Worm (Caenorhabditis elegans) whole organism, mixed stage, embryonic: ENCODE results near the gene F40G9.19.

Source experiments
- bed-3 ChIP-seq: fragments of 200-800 bp; sonication (Bioruptor generic); optimal IDR thresholded peaks from 3 replicates; lab custom pipeline; 2018; ENCODE audit warnings: mild to moderate bottlenecking, missing genetic modification characterization, moderate library complexity, missing compliant biosample characterization
- blmp-1 ChIP-seq: fragments of 150-350 bp; optimal IDR thresholded peaks from 2 replicates; lab custom pipeline; 2014; ENCODE audit warnings: missing biosample characterization, missing genetic modification characterization
- ceh-39 ChIP-seq: fragments of 150-350 bp; optimal IDR thresholded peaks from 2 replicates; lab custom pipeline; 2014; ENCODE audit warnings: missing biosample characterization, missing genetic modification characterization
- ceh-43 ChIP-seq: fragments of 200-800 bp; sonication (Bioruptor generic); optimal IDR thresholded peaks from 2 replicates; lab custom pipeline; 2018; ENCODE audit warnings: mild to moderate bottlenecking, missing genetic modification characterization, moderate library complexity, missing compliant biosample characterization
- drap-1 ChIP-seq: fragments of 200-800 bp; sonication (Bioruptor generic); optimal IDR thresholded peaks from 3 replicates; lab custom pipeline; 2018; ENCODE audit warnings: mild to moderate bottlenecking, missing genetic modification characterization, missing compliant biosample characterization
- hlh-1 ChIP-seq: fragments of 150-350 bp; optimal IDR thresholded peaks from 2 replicates; lab custom pipeline; 2014; ENCODE audit warnings: missing biosample characterization, missing genetic modification reagents, missing genetic modification characterization
- mep-1 ChIP-seq: fragments of 150-350 bp; optimal IDR thresholded peaks from 2 replicates; lab custom pipeline; 2017; ENCODE audit warnings: missing biosample characterization, missing genetic modification reagents, missing genetic modification characterization, inconsistent platforms
- nhr-12 ChIP-seq: fragments of 150-350 bp; optimal IDR thresholded peaks from 2 replicates; lab custom pipeline; 2014; ENCODE audit warnings: missing biosample characterization, missing genetic modification characterization
- nhr-2 ChIP-seq: fragments of 150-350 bp; optimal IDR thresholded peaks from 2 replicates; lab custom pipeline; 2014; ENCODE audit warnings: missing biosample characterization, missing genetic modification characterization
- nhr-237 ChIP-seq: fragments of 150-350 bp; optimal IDR thresholded peaks from 2 replicates; lab custom pipeline; 2014; ENCODE audit warnings: missing biosample characterization, missing genetic modification characterization
- sem-2 ChIP-seq: fragments of 200-800 bp; sonication (Bioruptor generic); optimal IDR thresholded peaks from 2 replicates; lab custom pipeline; 2018; ENCODE audit warnings: mild to moderate bottlenecking, missing genetic modification characterization, missing compliant biosample characterization
- tbx-8 ChIP-seq: fragments of 200-800 bp; sonication (Bioruptor generic); optimal IDR thresholded peaks from 2 replicates; lab custom pipeline; 2018; ENCODE audit warnings: mild to moderate bottlenecking, missing genetic modification characterization, moderate library complexity, missing compliant biosample characterization
- ztf-11 ChIP-seq: fragments of 150-350 bp; optimal IDR thresholded peaks from 2 replicates; lab custom pipeline; 2014; ENCODE audit warnings: missing biosample characterization, missing genetic modification characterization

F40G9.19 gene

ce11 chrIII:222508-222907 lies 48.9 kb downstream of the F40G9.19 start:
- TF ChIP-seq nhr-237 (tag; lab: Kevin White, UChicago) (no peak), nhr-12 (tag; lab: Kevin White, UChicago) (no peak), ceh-39 (tag; lab: Kevin White, UChicago) (no peak), ztf-11 (tag; lab: Kevin White, UChicago) (no peak), hlh-1 (no peak), bed-3 (GFP tag; lab: Kevin White, UChicago) (no peak), drap-1 (GFP tag; lab: Kevin White, UChicago) (no peak), sem-2 (GFP tag; lab: Kevin White, UChicago) (no peak), ceh-43 (GFP tag; lab: Kevin White, UChicago) (no peak), blmp-1 (tag; lab: Kevin White, UChicago) (no peak), tbx-8 (GFP tag; lab: Kevin White, UChicago) (no peak), nhr-2 (tag; lab: Kevin White, UChicago) (no peak), mep-1 (no peak)
- TF ChIP-seq, all 35 proteins: peak for 0
